Worm (Caenorhabditis elegans) whole organism, L4 larva: Measurements from ENCODE around the gene C18A11.3.

Experiments
- D1046.2 ChIP-seq: fragments of 200-800 bp; sonication (Bioruptor generic); IDR thresholded peaks from 2 replicates; pipeline ENCODE4 v1.3.6; 2022; ENCODE audit warnings: missing genetic modification characterization, missing compliant biosample characterization
- F37D6.2 ChIP-seq: sonication (generic microtip); optimal IDR thresholded peaks from 2 replicates; lab custom pipeline; 2016; ENCODE audit warnings: mild to moderate bottlenecking, missing genetic modification characterization, missing compliant biosample characterization
- F44E2.7 ChIP-seq: fragments of 200-800 bp; sonication (Bioruptor generic); IDR thresholded peaks from 2 replicates; pipeline ENCODE4 v2.1.2; 2022; ENCODE audit warnings: missing genetic modification characterization, missing compliant biosample characterization
- F49E8.2 ChIP-seq: sonication (generic microtip); optimal IDR thresholded peaks from 2 replicates; lab custom pipeline; 2016; ENCODE audit warnings: missing compliant biosample characterization, mild to moderate bottlenecking, missing genetic modification characterization, borderline replicate concordance
- T26A8.4 ChIP-seq: fragments of 200-800 bp; sonication (Bioruptor generic); IDR thresholded peaks from 2 replicates; pipeline ENCODE4 v1.3.6; 2022; ENCODE audit warnings: missing genetic modification characterization, missing compliant biosample characterization
- Y5F2A.4 ChIP-seq: fragments of 200-800 bp; sonication (Bioruptor generic); optimal IDR thresholded peaks from 2 replicates; lab custom pipeline; 2018; ENCODE audit warnings: mild to moderate bottlenecking, missing genetic modification characterization, missing compliant biosample characterization
- Y75B8A.6 ChIP-seq: fragments of 200-800 bp; sonication (Bioruptor generic); IDR thresholded peaks from 2 replicates; pipeline ENCODE4 v1.3.6; 2022; ENCODE audit warnings: missing genetic modification reagents, missing genetic modification characterization, missing compliant biosample characterization
- ZK546.5 ChIP-seq, 2 experiments: sonication (generic microtip); optimal IDR thresholded peaks; 2 replicates each; lab custom pipeline; 2017; ENCODE audit warnings: missing biosample characterization in 2 of 2, missing genetic modification characterization in 2 of 2
- attf-4 ChIP-seq: sonication (generic microtip); optimal IDR thresholded peaks from 3 replicates; lab custom pipeline; 2017; ENCODE audit warnings: missing biosample characterization, missing genetic modification characterization
- ceh-20 ChIP-seq: fragments of 200-800 bp; sonication (Bioruptor generic); IDR thresholded peaks from 2 replicates; pipeline ENCODE4 v1.3.6; 2022; ENCODE audit warnings: missing genetic modification reagents, missing genetic modification characterization, missing compliant biosample characterization
- ceh-28 ChIP-seq: fragments of 150-350 bp; optimal IDR thresholded peaks from 2 replicates; lab custom pipeline; 2014; ENCODE audit warnings: missing biosample characterization, missing genetic modification reagents, missing genetic modification characterization
- ceh-62 ChIP-seq: sonication (generic microtip); optimal IDR thresholded peaks from 2 replicates; lab custom pipeline; 2017; ENCODE audit warnings: missing biosample characterization, missing genetic modification characterization
- ceh-82 ChIP-seq: sonication (generic microtip); optimal IDR thresholded peaks from 2 replicates; lab custom pipeline; 2017; ENCODE audit warnings: missing biosample characterization, missing genetic modification characterization
- ces-1 ChIP-seq: fragments of 150-350 bp; sonication (generic microtip); optimal IDR thresholded peaks from 4 replicates; lab custom pipeline; 2014; ENCODE audit warnings: missing biosample characterization, missing genetic modification reagents, missing genetic modification characterization
- daf-8 ChIP-seq: fragments of 200-800 bp; sonication (Bioruptor generic); IDR thresholded peaks from 2 replicates; pipeline ENCODE4 v1.3.6; 2022; ENCODE audit warnings: missing genetic modification characterization, missing compliant biosample characterization
- dmd-9 ChIP-seq: fragments of 200-800 bp; sonication (Bioruptor generic); IDR thresholded peaks from 2 replicates; pipeline ENCODE4 v1.3.6; 2022; ENCODE audit warnings: missing genetic modification reagents, missing genetic modification characterization, missing compliant biosample characterization
- duxl-1 ChIP-seq: sonication (generic microtip); optimal IDR thresholded peaks from 2 replicates; lab custom pipeline; 2016; ENCODE audit warnings: mild to moderate bottlenecking, missing genetic modification characterization, moderate library complexity, missing compliant biosample characterization; ENCODE audit not compliant: poor library complexity
- gei-8 ChIP-seq: fragments of 200-800 bp; sonication (Bioruptor generic); optimal IDR thresholded peaks from 2 replicates; lab custom pipeline; 2018; ENCODE audit warnings: mild to moderate bottlenecking, missing genetic modification characterization, missing compliant biosample characterization
- hif-1 ChIP-seq, 2 experiments: sonication (generic microtip); optimal IDR thresholded peaks; 2 replicates each; lab custom pipeline; 2016 to 2017; ENCODE audit warnings: missing compliant biosample characterization in 2 of 2, missing genetic modification characterization in 2 of 2, missing genetic modification reagents in 2 of 2, missing genotype in 2 of 2, mild to moderate bottlenecking in 1 of 2
- hlh-30 ChIP-seq: sonication (generic microtip); optimal IDR thresholded peaks from 2 replicates; lab custom pipeline; 2017; ENCODE audit warnings: antibody characterized with exemption, mild to moderate bottlenecking, missing genetic modification characterization, missing compliant biosample characterization; ENCODE audit not compliant: insufficient read depth
- hmg-1.1 ChIP-seq: fragments of 200-800 bp; sonication (Bioruptor generic); IDR thresholded peaks from 2 replicates; pipeline ENCODE4 v1.3.6; 2022; ENCODE audit warnings: missing genetic modification reagents, missing genetic modification characterization, missing compliant biosample characterization
- lim-7 ChIP-seq: fragments of 200-800 bp; sonication (Bioruptor generic); IDR thresholded peaks from 2 replicates; pipeline ENCODE4 v1.3.6; 2022; ENCODE audit warnings: missing genetic modification characterization, missing compliant biosample characterization
- lin-13 ChIP-seq: fragments of 150-350 bp; optimal IDR thresholded peaks from 2 replicates; lab custom pipeline; 2014; ENCODE audit warnings: missing biosample characterization, missing genetic modification reagents, missing genetic modification characterization
- lin-29 ChIP-seq: fragments of 200-800 bp; sonication (Bioruptor generic); IDR thresholded peaks from 2 replicates; pipeline ENCODE4 v1.3.6; 2022; ENCODE audit warnings: missing genetic modification reagents, missing genetic modification characterization, missing compliant biosample characterization
- madf-9 ChIP-seq: fragments of 200-800 bp; sonication (Bioruptor generic); conservative IDR thresholded peaks from 2 replicates; pipeline ENCODE4 v1.3.6; 2022; ENCODE audit warnings: missing genetic modification reagents, missing genetic modification characterization, missing compliant biosample characterization
- mdt-29 ChIP-seq: fragments of 200-800 bp; sonication (Bioruptor generic); IDR thresholded peaks from 2 replicates; pipeline ENCODE4 v1.3.6; 2022; ENCODE audit warnings: missing genetic modification reagents, missing genetic modification characterization, missing compliant biosample characterization
- mep-1 ChIP-seq: fragments of 150-350 bp; sonication (generic microtip); optimal IDR thresholded peaks from 3 replicates; lab custom pipeline; 2014; ENCODE audit warnings: missing biosample characterization, missing genetic modification characterization
- mxl-3 ChIP-seq: fragments of 200-800 bp; sonication (Bioruptor generic); optimal IDR thresholded peaks from 2 replicates; lab custom pipeline; 2018; ENCODE audit warnings: mild to moderate bottlenecking, missing genetic modification characterization, missing compliant biosample characterization
- nhr-10 ChIP-seq: fragments of 150-350 bp; optimal IDR thresholded peaks from 2 replicates; lab custom pipeline; 2014; ENCODE audit warnings: missing biosample characterization, missing genetic modification characterization
- nhr-102 ChIP-seq: sonication (generic microtip); optimal IDR thresholded peaks from 2 replicates; lab custom pipeline; 2016; ENCODE audit warnings: mild to moderate bottlenecking, missing genetic modification characterization, moderate library complexity, missing compliant biosample characterization
- nhr-11 ChIP-seq: fragments of 150-350 bp; optimal IDR thresholded peaks from 2 replicates; lab custom pipeline; 2014; ENCODE audit warnings: missing biosample characterization, missing genetic modification characterization
- nhr-111 ChIP-seq: fragments of 200-800 bp; sonication (Bioruptor generic); optimal IDR thresholded peaks from 2 replicates; lab custom pipeline; 2018; ENCODE audit warnings: mild to moderate bottlenecking, missing genetic modification characterization, missing compliant biosample characterization
- nhr-237 ChIP-seq: sonication (generic microtip); optimal IDR thresholded peaks from 2 replicates; lab custom pipeline; 2017; ENCODE audit warnings: missing biosample characterization, missing genetic modification characterization
- nhr-28 ChIP-seq: fragments of 150-350 bp; optimal IDR thresholded peaks from 2 replicates; lab custom pipeline; 2014; ENCODE audit warnings: missing biosample characterization, missing genetic modification characterization
- nhr-48 ChIP-seq: sonication (generic microtip); optimal IDR thresholded peaks from 2 replicates; lab custom pipeline; 2016; ENCODE audit warnings: mild to moderate bottlenecking, missing genetic modification characterization, missing compliant biosample characterization
- nhr-6 ChIP-seq: fragments of 150-350 bp; optimal IDR thresholded peaks from 2 replicates; lab custom pipeline; 2014; ENCODE audit warnings: missing biosample characterization, missing genetic modification characterization
- nhr-76 ChIP-seq: fragments of 150-350 bp; optimal IDR thresholded peaks from 2 replicates; lab custom pipeline; 2014; ENCODE audit warnings: missing biosample characterization, missing genetic modification characterization
- pha-4 ChIP-seq, 2 experiments: fragments of 150-350 bp in 1 of 2; fragments of 200-800 bp in 1 of 2; sonication (Bioruptor generic) in 1 of 2; IDR thresholded peaks in 1 of 2; optimal IDR thresholded peaks in 1 of 2; 2 replicates each; pipeline versions ENCODE4 v1.3.6 to Lab custom; 2014 to 2022; ENCODE audit warnings: missing genetic modification characterization in 2 of 2, missing genetic modification reagents in 2 of 2, missing biosample characterization in 1 of 2, missing compliant biosample characterization in 1 of 2
- saeg-2 ChIP-seq: fragments of 200-800 bp; sonication (Bioruptor generic); IDR thresholded peaks from 2 replicates; pipeline ENCODE4 v1.3.6; 2022; ENCODE audit warnings: missing genetic modification reagents, missing genetic modification characterization, missing compliant biosample characterization
- skn-1 ChIP-seq: fragments of 150-350 bp; optimal IDR thresholded peaks from 2 replicates; lab custom pipeline; 2014; ENCODE audit warnings: missing biosample characterization, missing genetic modification characterization
- snpc-1.2 ChIP-seq: fragments of 200-800 bp; sonication (Bioruptor generic); IDR thresholded peaks from 2 replicates; pipeline ENCODE4 v1.3.6; 2022; ENCODE audit warnings: missing genetic modification reagents, missing genetic modification characterization, missing compliant biosample characterization
- spr-3 ChIP-seq: fragments of 200-800 bp; sonication (Bioruptor generic); optimal IDR thresholded peaks from 2 replicates; lab custom pipeline; 2018; ENCODE audit warnings: mild to moderate bottlenecking, missing genetic modification characterization, missing compliant biosample characterization
- tra-1 ChIP-seq: fragments of 200-800 bp; sonication (Bioruptor generic); IDR thresholded peaks from 2 replicates; pipeline ENCODE4 v1.3.6; 2022; ENCODE audit warnings: missing genetic modification reagents, missing genetic modification characterization, missing compliant biosample characterization
- unc-62 ChIP-seq, 3 experiments: fragments of 150-350 bp in 1 of 3; sonication (generic microtip); optimal IDR thresholded peaks in 2 of 3; peaks in 1 of 3; 1 replicate in 1 of 3; 2 replicates in 2 of 3; lab custom pipeline; 2014 to 2017; ENCODE audit warnings: missing biosample characterization in 3 of 3, missing genetic modification characterization in 3 of 3, missing genetic modification reagents in 3 of 3, missing genotype in 1 of 3
- vab-7 ChIP-seq: fragments of 200-800 bp; sonication (Bioruptor generic); IDR thresholded peaks from 2 replicates; pipeline ENCODE4 v1.3.6; 2022; ENCODE audit warnings: missing genetic modification reagents, missing genetic modification characterization, missing compliant biosample characterization
- zag-1 ChIP-seq: fragments of 150-350 bp; optimal IDR thresholded peaks from 2 replicates; lab custom pipeline; 2014; ENCODE audit warnings: missing biosample characterization, missing genetic modification characterization
- zip-11 ChIP-seq: fragments of 200-800 bp; sonication (Bioruptor generic); IDR thresholded peaks from 2 replicates; pipeline ENCODE4 v1.3.6; 2022; ENCODE audit warnings: missing genetic modification characterization, missing compliant biosample characterization
- ztf-7 ChIP-seq: fragments of 150-350 bp; optimal IDR thresholded peaks from 2 replicates; lab custom pipeline; 2014; ENCODE audit warnings: missing biosample characterization, missing genetic modification characterization

C18A11.3 gene

ce11 chrX:8019665-8020064 lies 41.3 kb upstream of the C18A11.3 start (continued):
- TF ChIP-seq lin-29 (GFP tag; lab: Robert Waterston, UW) (peak; percentile 65; the same call in 1 of the 2 replicates), hif-1 (tag; optimal IDR thresholded peaks at IDR 0.05; lab: Kevin White, UChicago) (peak in 1 of 2 experiments; percentile 92), D1046.2 (GFP tag; lab: Robert Waterston, UW) (no peak), mep-1 (tag; lab: Kevin White, UChicago) (peak; percentile 93), ceh-20 (GFP tag; lab: Robert Waterston, UW) (peak; percentile 88), duxl-1 (tag; lab: Kevin White, UChicago) (no peak), nhr-111 (GFP tag; lab: Kevin White, UChicago) (peak; percentile 18)

- TF ChIP-seq dmd-9 (GFP tag; lab: Robert Waterston, UW) (no peak), lin-13 (GFP tag; lab: Kevin White, UChicago) (peak; percentile 7), lim-7 (no peak), snpc-1.2 (peak; percentile 46; the same call in 1 of the 2 replicates), nhr-102 (tag; lab: Kevin White, UChicago) (peak; percentile 43), gei-8 (GFP tag; lab: Kevin White, UChicago) (peak; percentile 29), F37D6.2 (tag; lab: Kevin White, UChicago) (peak; percentile 75), pha-4 (GFP tag; IDR thresholded peaks at IDR 0.05; lab: Robert Waterston, UW) (peak; percentile 33; the same call in 1 of the 2 replicates), pha-4 (tag; optimal IDR thresholded peaks at IDR 0.05; lab: Kevin White, UChicago) (no peak), ztf-7 (tag; lab: Kevin White, UChicago) (no peak), vab-7 (no peak; the same call in 1 of the 2 replicates), mep-1 (tag; lab: Kevin White, UChicago) (peak; percentile 88), hlh-30 (tag; lab: Kevin White, UChicago) (peak; percentile 98), spr-3 (GFP tag; lab: Kevin White, UChicago) (no peak), daf-8 (GFP tag; lab: Robert Waterston, UW) (no peak), F49E8.2 (no peak), zag-1 (tag; lab: Kevin White, UChicago) (no peak), nhr-237 (tag; lab: Kevin White, UChicago) (no peak), ces-1 (GFP tag; lab: Kevin White, UChicago) (peak; percentile 3), zip-11 (GFP tag; lab: Robert Waterston, UW) (no peak), ceh-82 (tag; lab: Kevin White, UChicago) (no peak), nhr-76 (tag; lab: Kevin White, UChicago) (no peak), madf-9 (GFP tag; lab: Robert Waterston, UW) (0 out of 2 replicates have a peak, but pooled peaks have one; percentile 17), hmg-1.1 (peak; percentile 81), Y75B8A.6 (GFP tag; lab: Robert Waterston, UW) (no peak), ceh-20 (GFP tag; lab: Robert Waterston, UW) (peak; percentile 91), mxl-3 (GFP tag; lab: Kevin White, UChicago) (peak; percentile 21), attf-4 (tag; lab: Kevin White, UChicago) (no peak), T26A8.4 (GFP tag; lab: Robert Waterston, UW) (peak; percentile 36; the same call in 1 of the 2 replicates), F44E2.7 (GFP tag; lab: Robert Waterston, UW) (no peak), mdt-29 (GFP tag; lab: Robert Waterston, UW) (peak; percentile 52; the same call in 1 of the 2 replicates), skn-1 (tag; lab: Kevin White, UChicago) (no peak), ceh-28 (tag; lab: Kevin White, UChicago) (peak; percentile 44), nhr-11 (tag; lab: Kevin White, UChicago) (peak; percentile 93), nhr-6 (tag; lab: Kevin White, UChicago) (no peak), ZK546.5 (tag; optimal IDR thresholded peaks at IDR 0.05; lab: Kevin White, UChicago) (no peak), saeg-2 (GFP tag; lab: Robert Waterston, UW) (no peak), tra-1 (GFP tag; lab: Robert Waterston, UW) (peak; percentile 58; the same call in 1 of the 2 replicates), unc-62 (GFP tag; optimal IDR thresholded peaks at IDR 0.05 in 1 of 2; lab: Kevin White, UChicago) (peak in 1 of 2 experiments; percentile 89), unc-62 (tag; optimal IDR thresholded peaks at IDR 0.05; lab: Kevin White, UChicago) (no peak), ceh-62 (tag; lab: Kevin White, UChicago) (no peak), Y5F2A.4 (GFP tag; lab: Kevin White, UChicago) (no peak), nhr-48 (tag; lab: Kevin White, UChicago) (peak; percentile 53), nhr-28 (peak; percentile 2), nhr-10 (tag; lab: Kevin White, UChicago) (no peak)
Observed at ce11 chrX:8021609-8022008, 39.3 kb upstream of the C18A11.3 start.
